Fruit fly (Drosophila melanogaster) whole organism, embryonic: ENCODE results near the gene Sodh1.

ENCODE experiments used
- Aef1 ChIP-seq: fragments of 200-800 bp; sonication (Bioruptor generic); IDR thresholded peaks from 3 replicates; pipeline ENCODE4 v1.3.6; 2022; ENCODE audit warnings: missing biosample characterization, missing genetic modification characterization
- Awh ChIP-seq: fragments of 200-800 bp; sonication (Bioruptor generic); IDR thresholded peaks from 2 replicates; pipeline ENCODE4, ENCODE4 v1.3.6; 2022; ENCODE audit warnings: missing biosample characterization, missing genetic modification characterization
- B-H1 ChIP-seq: fragments of 200-800 bp; sonication (Bioruptor generic); IDR thresholded peaks from 3 replicates; pipeline ENCODE4 v1.3.6; 2022; ENCODE audit warnings: missing biosample characterization, missing genetic modification characterization
- BEAF-32 ChIP-seq: fragments of 200-800 bp; sonication (Bioruptor generic); optimal IDR thresholded peaks from 3 replicates; lab custom pipeline; 2017; ENCODE audit warnings: missing biosample characterization, missing genetic modification characterization, mild to moderate bottlenecking, moderate library complexity, missing genetic modification reagents
- CG10431 ChIP-seq: fragments of 200-800 bp; sonication (Bioruptor generic); optimal IDR thresholded peaks from 3 replicates; lab custom pipeline; 2018; ENCODE audit warnings: missing biosample characterization, mild to moderate bottlenecking, missing genetic modification characterization
- CG10462 ChIP-seq: fragments of 200-800 bp; sonication (Bioruptor generic); optimal IDR thresholded peaks from 2 replicates; lab custom pipeline; 2016; ENCODE audit warnings: missing biosample characterization, missing genetic modification characterization
- CG12104 ChIP-seq: fragments of 200-800 bp; sonication (Bioruptor generic); optimal IDR thresholded peaks from 3 replicates; lab custom pipeline; 2016; ENCODE audit warnings: missing biosample characterization, missing genetic modification characterization
- CG12236 ChIP-seq: fragments of 200-800 bp; sonication (Bioruptor generic); optimal IDR thresholded peaks from 2 replicates; lab custom pipeline; 2016; ENCODE audit warnings: missing biosample characterization, missing genetic modification characterization
- CG13287 ChIP-seq: fragments of 200-800 bp; sonication (Bioruptor generic); IDR thresholded peaks from 2 replicates; pipeline ENCODE4 v1.3.6; 2022; ENCODE audit warnings: missing biosample characterization, missing genetic modification characterization; ENCODE audit not compliant: partially characterized antibody
- CG13296 ChIP-seq: fragments of 200-800 bp; sonication (Bioruptor generic); optimal IDR thresholded peaks from 3 replicates; lab custom pipeline; 2018; ENCODE audit warnings: missing biosample characterization, mild to moderate bottlenecking, missing genetic modification characterization
- CG14667 ChIP-seq: fragments of 200-800 bp; sonication (Bioruptor generic); IDR thresholded peaks from 2 replicates; pipeline ENCODE4 v1.3.6; 2022; ENCODE audit warnings: missing biosample characterization, missing genetic modification characterization
- CG15269 ChIP-seq: fragments of 200-800 bp; sonication (Bioruptor generic); optimal IDR thresholded peaks from 2 replicates; lab custom pipeline; 2018; ENCODE audit warnings: missing biosample characterization, mild to moderate bottlenecking, missing genetic modification characterization, moderate library complexity
- CG15514 ChIP-seq: fragments of 200-800 bp; sonication (Bioruptor generic); optimal IDR thresholded peaks from 3 replicates; lab custom pipeline; 2017; ENCODE audit warnings: missing biosample characterization, missing genetic modification characterization, mild to moderate bottlenecking, moderate library complexity, missing genetic modification reagents
- CG17361 ChIP-seq: fragments of 200-800 bp; sonication (Bioruptor generic); IDR thresholded peaks from 3 replicates; pipeline ENCODE4 v1.3.6; 2022; ENCODE audit warnings: missing biosample characterization, missing genetic modification characterization
- CG17568 ChIP-seq: fragments of 200-800 bp; sonication (Bioruptor generic); optimal IDR thresholded peaks from 2 replicates; lab custom pipeline; 2018; ENCODE audit warnings: missing biosample characterization, mild to moderate bottlenecking, missing genetic modification characterization, moderate library complexity
- CG3163 ChIP-seq: fragments of 200-800 bp; sonication (Bioruptor generic); optimal IDR thresholded peaks from 3 replicates; lab custom pipeline; 2016; ENCODE audit warnings: missing biosample characterization, missing genetic modification characterization
- CG33557 ChIP-seq: fragments of 200-800 bp; sonication (Bioruptor generic); optimal IDR thresholded peaks from 2 replicates; lab custom pipeline; 2019; ENCODE audit warnings: missing biosample characterization, mild to moderate bottlenecking, missing genetic modification characterization, moderate library complexity
- CG3407 ChIP-seq: fragments of 200-800 bp; sonication (Bioruptor generic); optimal IDR thresholded peaks from 2 replicates; lab custom pipeline; 2018; ENCODE audit warnings: missing biosample characterization, mild to moderate bottlenecking, missing genetic modification characterization
- CG3838 ChIP-seq: fragments of 200-800 bp; sonication (Bioruptor generic); optimal IDR thresholded peaks from 3 replicates; lab custom pipeline; 2016; ENCODE audit warnings: missing biosample characterization, missing genetic modification characterization
- CG4328 ChIP-seq: fragments of 200-800 bp; sonication (Bioruptor generic); optimal IDR thresholded peaks from 3 replicates; lab custom pipeline; 2017; ENCODE audit warnings: missing biosample characterization, missing genetic modification reagents, missing genetic modification characterization
- CG4424 ChIP-seq: fragments of 200-800 bp; sonication (Bioruptor generic); optimal IDR thresholded peaks from 3 replicates; lab custom pipeline; 2016; ENCODE audit warnings: missing biosample characterization, missing genetic modification characterization
- CG6854 ChIP-seq: fragments of 200-800 bp; sonication (Bioruptor generic); optimal IDR thresholded peaks from 3 replicates; lab custom pipeline; 2017; ENCODE audit warnings: missing biosample characterization, mild to moderate bottlenecking, missing genetic modification characterization
- CG8359 ChIP-seq: fragments of 200-800 bp; sonication (Bioruptor generic); optimal IDR thresholded peaks from 2 replicates; lab custom pipeline; 2017; ENCODE audit warnings: missing biosample characterization, mild to moderate bottlenecking, missing genetic modification characterization, borderline replicate concordance
- CG9727 ChIP-seq: fragments of 200-800 bp; sonication (Bioruptor generic); optimal IDR thresholded peaks from 3 replicates; lab custom pipeline; 2017; ENCODE audit warnings: missing biosample characterization, mild to moderate bottlenecking, missing genetic modification characterization
- CoRest ChIP-seq: fragments of 200-800 bp; sonication (Bioruptor generic); optimal IDR thresholded peaks from 3 replicates; lab custom pipeline; 2018; ENCODE audit warnings: missing biosample characterization, mild to moderate bottlenecking, missing genetic modification characterization, moderate library complexity
- CrebB ChIP-seq: fragments of 200-800 bp; sonication (Bioruptor generic); optimal IDR thresholded peaks from 3 replicates; lab custom pipeline; 2018; ENCODE audit warnings: missing biosample characterization, mild to moderate bottlenecking, missing genetic modification characterization
- E2f1 ChIP-seq: fragments of 200-800 bp; sonication (Bioruptor generic); IDR thresholded peaks from 2 replicates; pipeline ENCODE4 v1.3.6; 2022; ENCODE audit warnings: missing biosample characterization, missing genetic modification characterization
- Elba2 ChIP-seq: fragments of 200-800 bp; sonication (Bioruptor generic); optimal IDR thresholded peaks from 3 replicates; lab custom pipeline; 2016; ENCODE audit warnings: missing biosample characterization, missing genetic modification characterization
- Ets65A ChIP-seq: fragments of 200-800 bp; sonication (Bioruptor generic); peaks from one replicate; lab custom pipeline; 2016; ENCODE audit warnings: missing biosample characterization, missing genetic modification characterization
- Hmx ChIP-seq: fragments of 200-800 bp; sonication (Bioruptor generic); optimal IDR thresholded peaks from 2 replicates; lab custom pipeline; 2016; ENCODE audit warnings: missing biosample characterization, missing genetic modification characterization
- Jarid2 ChIP-seq: fragments of 200-800 bp; sonication (Bioruptor generic); optimal IDR thresholded peaks from 3 replicates; lab custom pipeline; 2017; ENCODE audit warnings: mild to moderate bottlenecking, missing biosample characterization, missing genetic modification reagents, missing genetic modification characterization
- Scr ChIP-seq: fragments of 200-800 bp; sonication (Bioruptor generic); IDR thresholded peaks from 2 replicates; pipeline ENCODE4 v1.3.6; 2022; ENCODE audit warnings: missing biosample characterization, missing genetic modification characterization; ENCODE audit not compliant: partially characterized antibody
- Vsx1 ChIP-seq: fragments of 200-800 bp; sonication (Bioruptor generic); optimal IDR thresholded peaks from 2 replicates; lab custom pipeline; 2017; ENCODE audit warnings: missing biosample characterization, mild to moderate bottlenecking, missing genetic modification characterization, missing genetic modification reagents
- ap ChIP-seq: fragments of 200-800 bp; sonication (Bioruptor generic); IDR thresholded peaks from 2 replicates; pipeline ENCODE4 v1.3.6; 2022; ENCODE audit warnings: missing biosample characterization, missing genetic modification characterization
- dmrt11E ChIP-seq: fragments of 200-800 bp; sonication (Bioruptor generic); optimal IDR thresholded peaks from 3 replicates; lab custom pipeline; 2018; ENCODE audit warnings: missing biosample characterization, mild to moderate bottlenecking, missing genetic modification characterization, moderate library complexity
- emc ChIP-seq: fragments of 200-800 bp; sonication (Bioruptor generic); optimal IDR thresholded peaks from 2 replicates; lab custom pipeline; 2016; ENCODE audit warnings: missing biosample characterization, missing genetic modification characterization
- en ChIP-seq: fragments of 200-800 bp; sonication (Bioruptor generic); optimal IDR thresholded peaks from 2 replicates; lab custom pipeline; 2016; ENCODE audit warnings: missing biosample characterization, missing genetic modification characterization
- eyg ChIP-seq: fragments of 200-800 bp; sonication (Bioruptor generic); optimal IDR thresholded peaks from 3 replicates; lab custom pipeline; 2016; ENCODE audit warnings: missing biosample characterization, missing genetic modification characterization
- jigr1 ChIP-seq: fragments of 200-800 bp; sonication (Bioruptor generic); IDR thresholded peaks from 3 replicates; pipeline ENCODE4 v1.3.6; 2022; ENCODE audit warnings: missing biosample characterization, missing genetic modification characterization
- jing ChIP-seq: fragments of 200-800 bp; sonication (Bioruptor generic); optimal IDR thresholded peaks from 2 replicates; lab custom pipeline; 2018; ENCODE audit warnings: missing biosample characterization, mild to moderate bottlenecking, missing genetic modification characterization
- lola ChIP-seq, 3 experiments: fragments of >200 bp in 2 of 3; fragments of 200-800 bp in 1 of 3; sonication (Bioruptor generic) in 1 of 3; optimal IDR thresholded peaks; 2 replicates each; lab custom pipeline; 2017 to 2019; ENCODE audit warnings: missing biosample characterization in 3 of 3, missing genetic modification characterization in 3 of 3, mild to moderate bottlenecking in 1 of 3, moderate library complexity in 1 of 3
- odd ChIP-seq: fragments of 200-800 bp; sonication (Bioruptor generic); optimal IDR thresholded peaks from 2 replicates; lab custom pipeline; 2017; ENCODE audit warnings: missing biosample characterization, mild to moderate bottlenecking, missing genetic modification characterization
- pb ChIP-seq: fragments of 200-800 bp; sonication (Bioruptor generic); optimal IDR thresholded peaks from 3 replicates; lab custom pipeline; 2016; ENCODE audit warnings: missing biosample characterization, missing genetic modification characterization
- pnt ChIP-seq: fragments of 200-800 bp; sonication (Bioruptor generic); optimal IDR thresholded peaks from 3 replicates; lab custom pipeline; 2016; ENCODE audit warnings: missing biosample characterization, missing genetic modification characterization
- psq ChIP-seq: fragments of 200-800 bp; sonication (Bioruptor generic); optimal IDR thresholded peaks from 2 replicates; lab custom pipeline; 2017; ENCODE audit warnings: missing biosample characterization, missing genetic modification characterization
- pum ChIP-seq: fragments of 200-800 bp; sonication (Bioruptor generic); optimal IDR thresholded peaks from 2 replicates; lab custom pipeline; 2016; ENCODE audit warnings: missing biosample characterization, missing genetic modification characterization
- tll ChIP-seq, 2 experiments: fragments of 200-800 bp in 1 of 2; fragments of >200 bp in 1 of 2; sonication (Bioruptor generic) in 1 of 2; optimal IDR thresholded peaks; 2 replicates each; lab custom pipeline; 2017 to 2019; ENCODE audit warnings: missing biosample characterization in 2 of 2, missing genetic modification characterization in 2 of 2, mild to moderate bottlenecking in 1 of 2, moderate library complexity in 1 of 2
- tx ChIP-seq: fragments of 200-800 bp; sonication (Bioruptor generic); optimal IDR thresholded peaks from 2 replicates; lab custom pipeline; 2016; ENCODE audit warnings: missing biosample characterization, missing genetic modification characterization
- unc-4 ChIP-seq: fragments of 200-800 bp; sonication (Bioruptor generic); IDR thresholded peaks from 2 replicates; pipeline ENCODE4 v1.3.6; 2022; ENCODE audit warnings: missing biosample characterization, missing genetic modification characterization; ENCODE audit not compliant: partially characterized antibody
- z ChIP-seq: fragments of 200-800 bp; sonication (Bioruptor generic); IDR thresholded peaks from 3 replicates; pipeline ENCODE4 v1.3.6; 2022; ENCODE audit warnings: missing biosample characterization, missing genetic modification characterization

Gene Sodh1

DNA sequence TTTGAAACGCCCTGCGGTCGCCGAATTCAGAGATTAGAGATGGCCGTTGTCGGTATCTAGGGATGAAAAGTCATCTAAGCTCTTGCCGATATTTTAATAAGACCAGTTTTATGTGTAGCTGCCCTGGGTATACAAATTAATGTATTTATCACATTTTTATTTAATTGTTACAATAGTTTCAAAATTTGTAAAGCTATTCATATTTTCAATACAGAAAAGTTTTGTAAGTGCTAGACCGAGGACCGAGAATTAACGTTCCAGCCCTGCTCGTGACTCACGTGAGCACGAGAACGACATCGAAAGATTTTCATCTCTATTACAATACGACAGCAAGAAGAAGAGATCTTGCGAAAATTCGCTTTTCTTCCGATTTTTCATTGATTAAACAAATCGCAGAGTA, 15.0 kb downstream of the Sodh1 start, which contains the start of the genes CG1105 and CG1965 (continued):
- TF ChIP-seq jigr1 (GFP tag; lab: Robert Waterston, UW) (peak; percentile 82; the same call in 2 of the 3 replicates), jing (GFP tag; lab: Kevin White, UChicago) (peak; percentile 78), dmrt11E (tag; lab: Kevin White, UChicago) (peak; percentile 93), CG15514 (GFP tag; lab: Kevin White, UChicago) (peak; percentile 91), BEAF-32 (GFP tag; lab: Kevin White, UChicago) (peak; percentile 100), CG9727 (peak; percentile 94), CG12104 (peak; percentile 90), pnt (GFP tag; lab: Kevin White, UChicago) (peak; percentile 94), CG14667 (GFP tag; lab: Robert Waterston, UW) (peak; percentile 93), B-H1 (peak; percentile 92), CG10462 (GFP tag; lab: Kevin White, UChicago) (peak; percentile 90), CG8359 (GFP tag; lab: Kevin White, UChicago) (peak; percentile 71), en (GFP tag; lab: Kevin White, UChicago) (peak; percentile 83), pum (peak; percentile 95), CG4424 (peak; percentile 95), unc-4 (GFP tag; lab: Robert Waterston, UW) (peak; percentile 99), Vsx1 (GFP tag; lab: Kevin White, UChicago) (peak; percentile 78), Ets65A (GFP tag; lab: Kevin White, UChicago) (peak; percentile 99), z (GFP tag; lab: Robert Waterston, UW) (0 out of 3 replicates have a peak, but pooled peaks have one; percentile 19), Elba2 (GFP tag; lab: Kevin White, UChicago) (peak; percentile 87), CG17568 (GFP tag; lab: Kevin White, UChicago) (peak; percentile 69), CG6854 (GFP tag; lab: Kevin White, UChicago) (no peak), CG10431 (GFP tag; lab: Kevin White, UChicago) (peak; percentile 61), lola (GFP tag; optimal IDR thresholded peaks at IDR 0.05; lab: Kevin White, UChicago) (peak in 1 of 3 experiments; percentile 93), Awh (GFP tag; lab: Robert Waterston, UW) (peak; percentile 88), CG12236 (GFP tag; lab: Kevin White, UChicago) (peak; percentile 84), Hmx (GFP tag; lab: Kevin White, UChicago) (peak; percentile 85), psq (peak; percentile 78), CG17361 (peak; percentile 94), CG4328 (GFP tag; lab: Kevin White, UChicago) (peak; percentile 74), CG3407 (GFP tag; lab: Kevin White, UChicago) (peak; percentile 75), CG13296 (GFP tag; lab: Kevin White, UChicago) (peak; percentile 69), CrebB (tag; lab: Kevin White, UChicago) (peak; percentile 86), tll (GFP tag; optimal IDR thresholded peaks at IDR 0.05; lab: Kevin White, UChicago) (peak; percentile 82 to 85), emc (GFP tag; lab: Kevin White, UChicago) (peak; percentile 85), CG3838 (GFP tag; lab: Kevin White, UChicago) (peak; percentile 92), CG13287 (peak; percentile 100), CG33557 (peak; percentile 86), Aef1 (GFP tag; lab: Robert Waterston, UW) (peak; percentile 95), eyg (GFP tag; lab: Kevin White, UChicago) (peak; percentile 76), odd (GFP tag; lab: Kevin White, UChicago) (peak; percentile 60), Scr (GFP tag; lab: Robert Waterston, UW) (peak; percentile 99), pb (GFP tag; lab: Kevin White, UChicago) (peak; percentile 68), ap (GFP tag; lab: Robert Waterston, UW) (peak; percentile 86), Jarid2 (GFP tag; lab: Kevin White, UChicago) (peak; percentile 72), CG3163 (peak; percentile 76), CoRest (tag; lab: Kevin White, UChicago) (peak; percentile 95), E2f1 (GFP tag; lab: Robert Waterston, UW) (peak; percentile 90), tx (GFP tag; lab: Kevin White, UChicago) (peak; percentile 92), CG15269 (tag; lab: Kevin White, UChicago) (peak; percentile 91)
